Worm (Caenorhabditis elegans) whole organism, early embryonic: ENCODE measurements around the gene ceh-31.

Source experiments
- B0310.2 ChIP-seq: sonication (generic microtip); optimal IDR thresholded peaks from 2 replicates; lab custom pipeline; 2016; ENCODE audit warnings: mild to moderate bottlenecking, missing genetic modification characterization, missing compliant biosample characterization
- F13C5.2 ChIP-seq: sonication (generic microtip); optimal IDR thresholded peaks from 2 replicates; lab custom pipeline; 2017; ENCODE audit warnings: mild to moderate bottlenecking, missing genetic modification characterization, inconsistent platforms, missing compliant biosample characterization
- aly-1 ChIP-seq: sonication (generic microtip); optimal IDR thresholded peaks from 2 replicates; lab custom pipeline; 2016; ENCODE audit warnings: missing genetic modification characterization, missing compliant biosample characterization
- ama-1 ChIP-seq: fragments of 150-350 bp; optimal IDR thresholded peaks from 2 replicates; lab custom pipeline; 2014
- ceh-13 ChIP-seq: fragments of 200-800 bp; sonication (Bioruptor generic); optimal IDR thresholded peaks from 2 replicates; lab custom pipeline; 2018; ENCODE audit warnings: mild to moderate bottlenecking, missing genetic modification characterization, missing compliant biosample characterization
- ceh-36 ChIP-seq: sonication (generic microtip); optimal IDR thresholded peaks from 2 replicates; lab custom pipeline; 2016; ENCODE audit warnings: missing genetic modification characterization, inconsistent platforms, missing compliant biosample characterization
- ets-7 ChIP-seq: sonication (generic microtip); optimal IDR thresholded peaks from 2 replicates; lab custom pipeline; 2016; ENCODE audit warnings: missing genotype, missing genetic modification characterization, missing compliant biosample characterization
- flt-1 ChIP-seq: fragments of 200-800 bp; sonication (Bioruptor generic); IDR thresholded peaks from 2 replicates; pipeline ENCODE4 v1.3.6; 2022; ENCODE audit warnings: missing genetic modification characterization, missing compliant biosample characterization
- hmbx-1 ChIP-seq: sonication (generic microtip); optimal IDR thresholded peaks from 2 replicates; lab custom pipeline; 2016; ENCODE audit warnings: mild to moderate bottlenecking, missing genetic modification characterization, missing compliant biosample characterization
- hmg-4 ChIP-seq: fragments of 200-800 bp; sonication (Bioruptor generic); optimal IDR thresholded peaks from 2 replicates; lab custom pipeline; 2018; ENCODE audit warnings: mild to moderate bottlenecking, missing genetic modification characterization, missing compliant biosample characterization
- hnd-1 ChIP-seq: sonication (generic microtip); optimal IDR thresholded peaks from 2 replicates; lab custom pipeline; 2016; ENCODE audit warnings: missing genetic modification characterization, missing compliant biosample characterization
- pes-1 ChIP-seq: fragments of 200-800 bp; sonication (Bioruptor generic); IDR thresholded peaks from 2 replicates; pipeline ENCODE4 v1.3.6; 2022; ENCODE audit warnings: missing genetic modification reagents, missing genetic modification characterization, missing compliant biosample characterization
- scrt-1 ChIP-seq: fragments of 200-800 bp; sonication (Bioruptor generic); IDR thresholded peaks from 2 replicates; pipeline ENCODE4 v1.3.6; 2022; ENCODE audit warnings: missing genetic modification characterization, missing compliant biosample characterization
- sea-1 ChIP-seq: fragments of 200-800 bp; sonication (Bioruptor generic); conservative IDR thresholded peaks from 2 replicates; pipeline ENCODE4 v1.3.6; 2022; ENCODE audit warnings: missing genetic modification characterization, missing compliant biosample characterization
- tbx-11 ChIP-seq: fragments of 200-800 bp; sonication (Bioruptor generic); IDR thresholded peaks from 2 replicates; pipeline ENCODE4 v1.3.6; 2022; ENCODE audit warnings: missing genetic modification characterization, missing compliant biosample characterization
- tbx-37 ChIP-seq: fragments of 200-800 bp; sonication (Bioruptor generic); conservative IDR thresholded peaks from 2 replicates; pipeline ENCODE4 v1.3.6; 2022; ENCODE audit warnings: missing genetic modification reagents, missing genetic modification characterization, missing compliant biosample characterization
- tra-4 ChIP-seq: sonication (generic microtip); optimal IDR thresholded peaks from 2 replicates; lab custom pipeline; 2017; ENCODE audit warnings: missing genetic modification characterization, missing compliant biosample characterization

ceh-31 gene

ce11 chrX:3033492-3033891 is 36.7 kb downstream of the ceh-31 start:
- TF ChIP-seq tra-4 (tag; lab: Kevin White, UChicago) (no peak), tbx-37 (GFP tag; lab: Robert Waterston, UW) (no peak), hmbx-1 (tag; lab: Kevin White, UChicago) (no peak), B0310.2 (no peak), ceh-13 (no peak)

ce11 chrX:3031484-3031883 is 38.7 kb downstream of the ceh-31 start, which contains the start of gene clec-265:
Gene clec-265 (plus strand): TSS chrX:3031783.
- TF ChIP-seq hnd-1 (tag; lab: Kevin White, UChicago) (no peak), ceh-13 (no peak), ama-1 (lab: Kevin White, UChicago) (no peak), ceh-36 (tag; lab: Kevin White, UChicago) (no peak), tra-4 (tag; lab: Kevin White, UChicago) (no peak), ets-7 (no peak), hmbx-1 (tag; lab: Kevin White, UChicago) (no peak)

ce11 chrX:3029030-3029429 is 41.2 kb downstream of the ceh-31 start, which contains the start of gene M02F4.1:
Gene M02F4.1 (minus strand): TSS chrX:3029130.
- no peak for TF ChIP-seq B0310.2
- TF ChIP-seq ets-7, result no peak
- no peak for TF ChIP-seq flt-1 (GFP tag; lab: Robert Waterston, UW)
- TF ChIP-seq hnd-1 (tag; lab: Kevin White, UChicago), result no peak
- no peak for TF ChIP-seq hmbx-1 (tag; lab: Kevin White, UChicago)
- no peak for TF ChIP-seq sea-1
- TF ChIP-seq tra-4 (tag; lab: Kevin White, UChicago), result no peak
- no peak for TF ChIP-seq aly-1

DNA sequence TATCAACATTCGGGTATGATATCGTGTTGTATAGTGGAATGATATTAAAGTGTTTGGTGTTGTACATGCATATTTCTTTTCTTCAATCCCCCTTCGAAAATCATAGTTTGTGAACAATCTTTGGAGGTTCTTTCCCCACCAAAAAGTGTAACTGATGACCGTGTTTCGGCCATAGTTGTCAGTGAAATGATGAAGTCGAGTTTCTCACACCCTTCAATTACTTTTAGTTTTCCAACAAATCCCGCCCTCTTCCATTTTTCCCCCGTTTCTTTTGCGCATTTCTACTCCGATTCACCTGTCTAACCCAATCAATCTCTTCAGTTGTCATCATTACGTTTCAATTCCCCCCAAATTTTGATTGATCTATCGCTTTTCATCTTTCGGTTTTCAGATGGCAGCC is 45.1 kb downstream of the ceh-31 start:
- TF ChIP-seq hnd-1 (tag; lab: Kevin White, UChicago) (no peak), B0310.2 (no peak), pes-1 (no peak), ceh-36 (tag; lab: Kevin White, UChicago) (no peak), tbx-37 (GFP tag; lab: Robert Waterston, UW) (no peak), sea-1 (no peak), F13C5.2 (tag; lab: Kevin White, UChicago) (no peak), hmbx-1 (tag; lab: Kevin White, UChicago) (no peak), ceh-13 (no peak), tbx-11 (GFP tag; lab: Robert Waterston, UW) (no peak), aly-1 (no peak), hmg-4 (GFP tag; lab: Kevin White, UChicago) (no peak), scrt-1 (GFP tag; lab: Robert Waterston, UW) (no peak), ets-7 (no peak), tra-4 (tag; lab: Kevin White, UChicago) (no peak), flt-1 (GFP tag; lab: Robert Waterston, UW) (no peak), ama-1 (lab: Kevin White, UChicago) (no peak)

DNA sequence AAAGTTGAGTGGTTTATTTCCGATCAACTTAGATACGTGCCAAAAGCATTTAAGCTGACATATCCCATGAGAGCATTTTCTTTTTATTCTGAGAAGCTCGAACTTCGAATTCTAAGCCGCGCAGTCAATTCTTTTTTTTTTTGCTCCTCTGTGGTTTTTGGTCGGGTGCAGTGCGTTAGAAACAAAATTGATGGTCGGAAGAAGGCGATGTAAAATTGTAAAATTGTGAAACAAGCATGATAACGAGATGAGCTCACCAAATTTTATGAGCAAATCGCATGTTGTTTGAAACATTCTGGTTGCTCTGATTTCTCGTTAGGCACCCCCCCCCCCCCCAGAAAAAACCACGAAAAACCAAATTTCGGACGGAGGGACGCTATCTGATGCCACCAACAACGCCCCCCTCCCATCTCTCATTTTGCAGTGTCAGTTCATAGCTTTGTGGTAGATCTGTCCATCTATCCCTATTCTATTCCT is 45.5 kb downstream of the ceh-31 start, which contains the start of gene aqp-7:
Gene aqp-7, plus strand, starts transcription at position 427 of the 477 bp plus-strand sequence.
- TF ChIP-seq hnd-1 (tag; lab: Kevin White, UChicago) (no peak), pes-1 (no peak), ets-7 (no peak)

- TF ChIP-seq F13C5.2 (tag; lab: Kevin White, UChicago) (no peak), tbx-37 (GFP tag; lab: Robert Waterston, UW) (no peak), ceh-13 (no peak), hmbx-1 (tag; lab: Kevin White, UChicago) (no peak), tra-4 (tag; lab: Kevin White, UChicago) (no peak), ets-7 (no peak), pes-1 (no peak), ama-1 (lab: Kevin White, UChicago) (no peak), aly-1 (no peak), tbx-11 (GFP tag; lab: Robert Waterston, UW) (no peak)
Observed at ce11 chrX:3023552-3024183, 46.6 kb downstream of the ceh-31 start.

DNA sequence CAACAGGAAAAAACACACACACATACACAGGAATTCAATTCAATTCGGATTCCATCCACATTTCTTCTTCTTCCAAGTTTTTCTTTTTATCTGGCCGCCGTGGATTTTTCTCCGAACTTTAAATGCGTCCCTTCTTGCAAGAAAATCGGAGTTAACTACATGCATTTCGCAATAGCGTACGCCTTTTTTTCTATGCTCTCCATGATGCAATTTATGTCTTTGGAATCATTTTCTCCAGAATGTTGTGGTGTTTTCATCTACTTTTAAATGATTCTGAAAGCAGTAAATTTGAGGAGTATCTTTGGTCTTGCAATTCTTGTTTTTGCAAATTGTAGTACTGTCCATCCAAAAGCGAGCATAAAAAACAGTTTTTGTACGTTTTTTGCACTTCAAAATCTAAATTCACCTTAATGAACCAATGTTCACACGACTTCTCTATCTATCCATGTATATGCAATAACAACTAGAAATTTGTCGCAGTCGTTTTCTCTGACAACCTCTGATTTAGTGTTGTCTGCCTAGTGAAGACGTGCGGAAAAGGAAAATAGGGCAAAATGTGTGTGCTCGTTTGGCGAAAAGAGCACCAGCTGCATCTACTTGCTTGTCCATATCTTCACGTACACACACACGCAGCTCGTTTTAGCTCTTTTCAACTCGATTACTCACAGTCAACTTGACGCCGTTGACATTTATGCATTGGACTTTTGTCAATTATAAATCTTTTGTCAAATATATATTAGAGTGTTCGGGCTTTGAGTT is 47.7 kb downstream of the ceh-31 start:
- TF ChIP-seq ama-1 (lab: Kevin White, UChicago), result no peak
- TF ChIP-seq pes-1, result no peak
- TF ChIP-seq ceh-36 (tag; lab: Kevin White, UChicago), result no peak
- no peak for TF ChIP-seq flt-1 (GFP tag; lab: Robert Waterston, UW)
- TF ChIP-seq sea-1, result no peak
- no peak for TF ChIP-seq ceh-13
- TF ChIP-seq hmg-4 (GFP tag; lab: Kevin White, UChicago), result no peak
- no peak for TF ChIP-seq scrt-1 (GFP tag; lab: Robert Waterston, UW)
- TF ChIP-seq tbx-37 (GFP tag; lab: Robert Waterston, UW), result no peak
- no peak for TF ChIP-seq tra-4 (tag; lab: Kevin White, UChicago)
- TF ChIP-seq aly-1, result no peak

- TF ChIP-seq tbx-37 (GFP tag; lab: Robert Waterston, UW), result no peak
- no peak for TF ChIP-seq ceh-13
Observed at ce11 chrX:3021466-3021865, 48.8 kb downstream of the ceh-31 start.
